Fruit fly (Drosophila melanogaster) whole organism, wandering third instar larva: ENCODE measurements around the gene MCU.

Source experiments
- Abd-B ChIP-seq: fragments of >200 bp; optimal IDR thresholded peaks from 2 replicates; lab custom pipeline; 2017; ENCODE audit warnings: missing biosample characterization, missing genetic modification characterization
- CG32264 ChIP-seq: fragments of 200-800 bp; sonication (Bioruptor generic); optimal IDR thresholded peaks from 2 replicates; lab custom pipeline; 2016; ENCODE audit warnings: missing biosample characterization, missing genetic modification characterization
- CrebA ChIP-seq: fragments of 200-800 bp; sonication (Bioruptor generic); optimal IDR thresholded peaks from 2 replicates; lab custom pipeline; 2016; ENCODE audit warnings: missing biosample characterization, mild to moderate bottlenecking, missing genetic modification characterization, borderline replicate concordance
- Dif ChIP-seq: fragments of 200-275, 200-300 bp; sonication (Bioruptor generic); optimal IDR thresholded peaks from 2 replicates; lab custom pipeline; 2018; ENCODE audit warnings: missing biosample characterization, missing genetic modification characterization; ENCODE audit not compliant: partially characterized antibody
- GATAd ChIP-seq: sonication (Bioruptor generic); optimal IDR thresholded peaks from 2 replicates; lab custom pipeline; 2016; ENCODE audit warnings: missing biosample characterization, missing genetic modification characterization
- Hnf4 ChIP-seq: fragments of 200-800 bp; sonication (Bioruptor generic); optimal IDR thresholded peaks from 2 replicates; lab custom pipeline; 2016; ENCODE audit warnings: missing biosample characterization, mild to moderate bottlenecking, missing genetic modification characterization
- Hr78 ChIP-seq: fragments of >200 bp; optimal IDR thresholded peaks from 2 replicates; lab custom pipeline; 2017; ENCODE audit warnings: missing biosample characterization, missing genetic modification characterization
- Hr83 ChIP-seq: fragments of 200-300 bp; sonication (Bioruptor generic); optimal IDR thresholded peaks from 2 replicates; lab custom pipeline; 2016; ENCODE audit warnings: missing biosample characterization, mild to moderate bottlenecking, missing genetic modification characterization, moderate library complexity; ENCODE audit not compliant: poor library complexity, severe bottlenecking
- Myc ChIP-seq: fragments of >200 bp; optimal IDR thresholded peaks from 2 replicates; lab custom pipeline; 2017
- N ChIP-seq: fragments of >200 bp; optimal IDR thresholded peaks from 2 replicates; lab custom pipeline; 2018; ENCODE audit warnings: missing biosample characterization, missing external identifiers, missing genetic modification characterization
- Rel ChIP-seq, 2 experiments: fragments of 200-800 bp; sonication (Bioruptor generic) in 1 of 2; optimal IDR thresholded peaks; 2 replicates in 1 of 2; 3 replicates in 1 of 2; lab custom pipeline; 2016 to 2019; ENCODE audit warnings: mild to moderate bottlenecking in 2 of 2, missing biosample characterization in 2 of 2, missing genetic modification characterization in 2 of 2, moderate library complexity in 1 of 2
- Sp1 ChIP-seq: fragments of 200-800 bp; sonication (Bioruptor generic); optimal IDR thresholded peaks from 3 replicates; lab custom pipeline; 2019; ENCODE audit warnings: missing biosample characterization, mild to moderate bottlenecking, missing genetic modification characterization, moderate library complexity
- Vsx2 ChIP-seq: fragments of 200-300, 225-300 bp; sonication (Bioruptor generic); optimal IDR thresholded peaks from 2 replicates; lab custom pipeline; 2018; ENCODE audit warnings: missing biosample characterization, missing genetic modification characterization; ENCODE audit not compliant: partially characterized antibody
- br ChIP-seq: fragments of 200-800 bp; sonication (Bioruptor generic); optimal IDR thresholded peaks from 2 replicates; lab custom pipeline; 2016; ENCODE audit warnings: missing biosample characterization, missing genetic modification characterization
- brk ChIP-seq: fragments of 200-800 bp; sonication (Bioruptor generic); optimal IDR thresholded peaks from 2 replicates; lab custom pipeline; 2016; ENCODE audit warnings: missing biosample characterization, mild to moderate bottlenecking, missing genetic modification characterization
- dl ChIP-seq, 2 experiments: fragments of 175-275, 200-275 bp in 1 of 2; fragments of 200-275 bp in 1 of 2; sonication (Bioruptor generic); optimal IDR thresholded peaks; lab custom pipeline; 2018; ENCODE audit warnings: mild to moderate bottlenecking in 2 of 2, missing biosample characterization in 2 of 2, missing genetic modification characterization in 2 of 2, moderate library complexity in 2 of 2; ENCODE audit not compliant: partially characterized antibody in 2 of 2, insufficient read depth in 1 of 2
- dmrt93B ChIP-seq: fragments of 200-800 bp; sonication (Bioruptor generic); optimal IDR thresholded peaks from 2 replicates; lab custom pipeline; 2018; ENCODE audit warnings: missing biosample characterization, mild to moderate bottlenecking, missing genetic modification characterization
- ey ChIP-seq: fragments of 200-800 bp; sonication (Bioruptor generic); optimal IDR thresholded peaks from 2 replicates; lab custom pipeline; 2016; ENCODE audit warnings: missing biosample characterization, missing genetic modification characterization
- foxo ChIP-seq, 2 experiments: fragments of 200-800 bp; sonication (Bioruptor generic); optimal IDR thresholded peaks; 2 replicates in 1 of 2; 3 replicates in 1 of 2; lab custom pipeline; 2016 to 2017; ENCODE audit warnings: missing biosample characterization in 2 of 2, missing genetic modification characterization in 2 of 2
- fru ChIP-seq: fragments of 200-800 bp; sonication (Bioruptor generic); optimal IDR thresholded peaks from 3 replicates; lab custom pipeline; 2016; ENCODE audit warnings: missing biosample characterization, mild to moderate bottlenecking, missing genetic modification characterization
- h ChIP-seq: fragments of 200-800 bp; sonication (Bioruptor generic); optimal IDR thresholded peaks from 3 replicates; lab custom pipeline; 2016; ENCODE audit warnings: missing biosample characterization, mild to moderate bottlenecking, missing genetic modification characterization
- jim ChIP-seq: fragments of 175-275, 200-325 bp; sonication (Bioruptor generic); optimal IDR thresholded peaks from 2 replicates; lab custom pipeline; 2016; ENCODE audit warnings: missing biosample characterization, mild to moderate bottlenecking, missing genetic modification characterization
- pan ChIP-seq: fragments of >200 bp; optimal IDR thresholded peaks from 2 replicates; lab custom pipeline; 2017
- rgr ChIP-seq: fragments of 200-800 bp; sonication (Bioruptor generic); optimal IDR thresholded peaks from 3 replicates; lab custom pipeline; 2016; ENCODE audit warnings: missing biosample characterization, mild to moderate bottlenecking, missing genetic modification characterization
- sage ChIP-seq: fragments of 200-800 bp; sonication (Bioruptor generic); optimal IDR thresholded peaks from 2 replicates; lab custom pipeline; 2016; ENCODE audit warnings: missing biosample characterization, mild to moderate bottlenecking, missing genetic modification characterization
- sv ChIP-seq: fragments of 200-800 bp; sonication (Bioruptor generic); optimal IDR thresholded peaks from 3 replicates; lab custom pipeline; 2016; ENCODE audit warnings: missing biosample characterization, missing genetic modification characterization
- tai ChIP-seq: sonication (Bioruptor generic); optimal IDR thresholded peaks from 2 replicates; lab custom pipeline; 2016; ENCODE audit warnings: missing biosample characterization, missing genetic modification characterization
- woc ChIP-seq: sonication (Bioruptor generic); optimal IDR thresholded peaks from 2 replicates; lab custom pipeline; 2016; ENCODE audit warnings: missing biosample characterization, mild to moderate bottlenecking, missing genetic modification characterization

Gene MCU

DNA sequence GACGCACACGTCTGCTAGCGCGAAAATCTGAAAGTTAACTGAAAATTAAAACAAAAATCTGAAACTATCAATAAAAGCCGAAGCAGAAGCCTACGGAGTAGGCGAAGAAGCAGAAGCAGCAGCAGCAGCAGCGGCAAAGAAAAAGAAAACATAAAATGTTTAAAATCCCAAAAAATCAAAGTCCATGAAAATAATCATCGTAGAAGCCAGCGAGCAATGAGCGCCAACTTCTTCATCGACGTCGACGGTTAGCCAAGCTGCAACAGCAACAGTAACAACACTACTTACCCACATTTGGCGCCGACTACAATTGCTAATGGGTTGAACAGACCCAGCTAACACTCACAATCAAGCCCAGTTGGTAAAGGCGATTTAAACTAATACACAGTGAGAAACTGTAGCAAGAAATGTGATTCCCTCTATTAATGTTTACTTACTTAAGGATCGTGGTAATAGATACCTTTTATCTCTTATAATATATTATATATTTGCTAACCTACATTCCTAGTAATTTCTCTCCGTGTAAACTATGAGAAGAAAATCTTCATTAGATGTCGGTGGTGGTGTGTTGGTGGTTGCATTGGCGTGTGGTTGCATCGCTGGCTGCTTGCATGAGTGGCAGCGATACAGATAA is 39.0 kb downstream of the MCU start, which contains the start of gene jv:
TSS of gene jv (minus strand) at position 51 of the 634 bp plus-strand sequence.
- TF ChIP-seq pan (lab: Kevin White, UChicago) (no peak), sage (GFP tag; lab: Kevin White, UChicago) (no peak), tai (GFP tag; lab: Kevin White, UChicago) (no peak), fru (no peak), dl (GFP tag; optimal IDR thresholded peaks at IDR 0.05; lab: Kevin White, UChicago; ENCODE audit: insufficient read depth in 1 of 2, partially characterized antibody in 2 of 2) (no peak), Hr83 (GFP tag; lab: Kevin White, UChicago) (no peak), dmrt93B (no peak), GATAd (GFP tag; lab: Kevin White, UChicago) (no peak), foxo (GFP tag; optimal IDR thresholded peaks at IDR 0.05; lab: Kevin White, UChicago) (no peak), jim (GFP tag; lab: Kevin White, UChicago) (no peak), Hr78 (GFP tag; lab: Kevin White, UChicago) (no peak), Vsx2 (no peak), Sp1 (GFP tag; lab: Kevin White, UChicago) (no peak), Dif (GFP tag; lab: Kevin White, UChicago) (no peak), brk (GFP tag; lab: Kevin White, UChicago) (no peak), sv (GFP tag; lab: Kevin White, UChicago) (no peak), rgr (GFP tag; lab: Kevin White, UChicago) (no peak)
- TF ChIP-seq, all 38 proteins: peak for 0

DNA sequence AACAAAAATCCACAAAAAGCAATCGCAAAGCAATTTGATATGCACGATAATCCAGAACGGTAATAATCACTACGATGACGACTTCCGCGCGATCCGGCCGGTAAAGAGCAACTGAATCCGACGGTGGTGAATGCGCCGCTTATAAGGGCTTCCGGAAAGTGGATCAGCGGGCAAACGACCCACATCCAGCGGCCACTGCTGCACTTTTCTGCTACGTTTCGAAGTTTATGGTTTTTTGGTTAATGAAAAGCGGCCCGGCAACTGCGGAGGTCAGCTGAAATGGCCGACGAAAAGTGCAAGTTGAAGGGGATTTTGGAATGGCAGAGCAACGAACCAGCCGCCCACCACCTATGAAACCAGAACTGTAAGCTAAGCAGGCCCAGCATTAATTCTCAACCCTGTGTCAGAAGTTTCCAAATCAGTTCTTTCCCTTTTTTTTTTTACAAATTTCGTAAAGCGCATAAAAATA is 52.8 kb downstream of the MCU start, which contains the start of the genes ndl and Rexo5:
TSS of gene ndl (minus strand) at position 101 of the 469 bp plus-strand sequence.
TSS of gene Rexo5 (plus strand) at position 419 of the 469 bp plus-strand sequence.
- no peak for TF ChIP-seq foxo (GFP tag; optimal IDR thresholded peaks at IDR 0.05; lab: Kevin White, UChicago)
- TF ChIP-seq jim (GFP tag; lab: Kevin White, UChicago) = no peak
- no peak for TF ChIP-seq Abd-B (GFP tag; lab: Kevin White, UChicago)
- TF ChIP-seq h (GFP tag; lab: Kevin White, UChicago) = no peak
- TF ChIP-seq br (GFP tag; lab: Kevin White, UChicago) = no peak
- TF ChIP-seq CrebA = no peak
- no peak for TF ChIP-seq sage (GFP tag; lab: Kevin White, UChicago)
- TF ChIP-seq sv (GFP tag; lab: Kevin White, UChicago) = no peak
- no peak for TF ChIP-seq Hnf4
- TF ChIP-seq CG32264 = no peak
- no peak for TF ChIP-seq ey
- no peak for TF ChIP-seq woc (GFP tag; lab: Kevin White, UChicago)
- TF ChIP-seq N (GFP tag; lab: Kevin White, UChicago) = no peak
- no peak for TF ChIP-seq Rel (GFP tag; optimal IDR thresholded peaks at IDR 0.05; lab: Kevin White, UChicago)
- no peak for TF ChIP-seq Rel (tag; optimal IDR thresholded peaks at IDR 0.05; lab: Kevin White, UChicago)
- no peak for TF ChIP-seq Sp1 (GFP tag; lab: Kevin White, UChicago)
- TF ChIP-seq Myc (lab: Kevin White, UChicago) = no peak
- no peak for TF ChIP-seq fru
- TF ChIP-seq tai (GFP tag; lab: Kevin White, UChicago) = no peak
- TF ChIP-seq, all 38 proteins: peak for 0

DNA sequence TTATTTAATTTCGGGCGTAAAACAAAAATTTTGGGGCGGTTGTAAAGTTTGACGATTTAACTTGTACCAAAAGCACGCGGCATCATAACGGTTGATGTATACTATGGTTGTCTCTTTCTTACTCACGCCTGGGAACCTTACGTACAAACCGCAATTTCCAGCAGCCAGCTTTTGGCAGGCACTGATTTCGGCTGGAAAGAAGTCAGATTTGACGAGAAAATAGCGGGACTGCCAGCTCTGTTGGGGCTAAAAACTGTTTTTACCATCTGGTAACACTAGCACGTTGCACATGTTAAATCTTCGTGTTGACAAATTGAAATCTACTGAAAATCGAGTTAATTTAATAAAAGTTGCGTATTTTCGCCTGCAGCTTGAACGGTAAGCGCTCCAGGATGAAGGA is 55.4 kb downstream of the MCU start, which contains the start of gene zpg:
TSS of gene zpg (minus strand) at position 108 of the 400 bp plus-strand sequence.
- TF ChIP-seq Vsx2 (peak; percentile 62), Dif (GFP tag; lab: Kevin White, UChicago) (peak; percentile 81), fru (no peak), dl (GFP tag; optimal IDR thresholded peaks at IDR 0.05; lab: Kevin White, UChicago; ENCODE audit: insufficient read depth in 1 of 2, partially characterized antibody in 2 of 2) (peak in 1 of 2 experiments; percentile 9), Myc (lab: Kevin White, UChicago) (peak; percentile 92), br (GFP tag; lab: Kevin White, UChicago) (no peak)

DNA sequence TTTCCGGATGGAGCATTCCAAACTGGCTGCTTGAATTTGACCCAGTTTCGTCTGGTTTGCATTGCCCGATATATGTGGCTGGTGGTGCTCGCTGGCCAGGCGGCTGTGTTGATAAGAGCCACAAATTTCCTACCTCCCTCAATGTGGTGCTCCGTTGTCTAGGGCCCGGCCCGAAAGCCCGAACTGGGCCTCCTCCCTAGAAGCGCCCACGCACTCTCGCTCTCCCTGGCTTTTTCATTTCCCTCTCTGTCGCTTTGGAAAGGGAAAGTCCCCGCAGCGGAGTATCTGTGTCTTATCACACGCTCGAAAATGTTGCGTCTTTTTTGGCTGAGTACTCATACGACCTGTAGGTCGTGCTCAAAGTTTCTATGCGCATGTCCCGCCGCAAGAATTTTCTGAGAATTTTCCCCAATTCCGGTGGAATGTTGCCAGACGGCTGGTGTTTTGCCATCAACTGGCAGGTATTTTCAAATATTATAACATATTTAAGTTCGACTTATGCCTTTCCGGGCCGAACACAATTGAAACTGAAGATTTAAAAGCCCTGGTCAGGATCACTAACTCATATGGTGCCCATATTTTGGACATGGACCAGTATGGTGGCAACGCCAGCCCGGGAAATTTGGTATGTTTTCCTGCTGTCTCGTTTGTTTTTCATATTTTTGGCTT is 58.5 kb downstream of the MCU start, which contains the start of gene axed:
TSS of gene axed (plus strand) at position 442 of the 669 bp plus-strand sequence.
- TF ChIP-seq Rel (GFP tag; optimal IDR thresholded peaks at IDR 0.05; lab: Kevin White, UChicago) (no peak), Rel (tag; optimal IDR thresholded peaks at IDR 0.05; lab: Kevin White, UChicago) (peak; percentile 27), N (GFP tag; lab: Kevin White, UChicago) (no peak)
- TF ChIP-seq, all 38 proteins: peak for 1
